Worm (Caenorhabditis elegans) whole organism, L2 larva: ENCODE measurements around the gene ddx-19.

Experiments
- C34F6.9 ChIP-seq: fragments of 150-350 bp; optimal IDR thresholded peaks from 2 replicates; lab custom pipeline; 2014; ENCODE audit warnings: missing biosample characterization, missing genetic modification characterization
- F13H6.1 ChIP-seq: sonication (generic microtip); optimal IDR thresholded peaks from 2 replicates; lab custom pipeline; 2016; ENCODE audit warnings: missing genetic modification characterization, missing compliant biosample characterization
- R02D3.7 ChIP-seq: fragments of 150-350 bp; optimal IDR thresholded peaks from 2 replicates; lab custom pipeline; 2014; ENCODE audit warnings: missing biosample characterization, missing genetic modification characterization
- Y55F3AM.14 ChIP-seq: fragments of 200-800 bp; sonication (Bioruptor generic); optimal IDR thresholded peaks from 2 replicates; lab custom pipeline; 2018; ENCODE audit warnings: mild to moderate bottlenecking, missing genetic modification characterization, missing compliant biosample characterization
- ZK546.5 ChIP-seq: sonication (generic microtip); optimal IDR thresholded peaks from 2 replicates; lab custom pipeline; 2017; ENCODE audit warnings: missing biosample characterization, missing genetic modification characterization
- aly-2 ChIP-seq: fragments of 150-350 bp; optimal IDR thresholded peaks from 2 replicates; lab custom pipeline; 2014; ENCODE audit warnings: missing biosample characterization, missing genetic modification characterization
- ama-1 ChIP-seq: fragments of 150-350 bp; optimal IDR thresholded peaks from 2 replicates; lab custom pipeline; 2018; ENCODE audit warnings: inconsistent platforms
- blmp-1 ChIP-seq: sonication (generic microtip); optimal IDR thresholded peaks from 2 replicates; lab custom pipeline; 2017; ENCODE audit warnings: missing genetic modification characterization, mild to moderate bottlenecking, missing compliant biosample characterization, antibody characterized with exemption, moderate library complexity; ENCODE audit not compliant: insufficient read depth
- ceh-16 ChIP-seq: fragments of 150-350 bp; optimal IDR thresholded peaks from 2 replicates; lab custom pipeline; 2014; ENCODE audit warnings: missing biosample characterization, missing genetic modification characterization
- ceh-82 ChIP-seq: fragments of 150-350 bp; optimal IDR thresholded peaks from 2 replicates; lab custom pipeline; 2014; ENCODE audit warnings: missing biosample characterization, missing genetic modification characterization
- dmd-4 ChIP-seq: sonication (generic microtip); optimal IDR thresholded peaks from 2 replicates; lab custom pipeline; 2017; ENCODE audit warnings: missing biosample characterization, missing genetic modification characterization
- egl-27 ChIP-seq: sonication (generic microtip); optimal IDR thresholded peaks from 3 replicates; lab custom pipeline; 2017; ENCODE audit warnings: missing biosample characterization, missing genetic modification reagents, missing genetic modification characterization
- elt-1 ChIP-seq: fragments of 150-350 bp; optimal IDR thresholded peaks from 2 replicates; lab custom pipeline; 2014; ENCODE audit warnings: missing biosample characterization, missing genetic modification characterization
- fos-1 ChIP-seq: fragments of 150-350 bp; optimal IDR thresholded peaks from 2 replicates; lab custom pipeline; 2014; ENCODE audit warnings: missing biosample characterization, missing genetic modification characterization
- lin-11 ChIP-seq: fragments of 150-350 bp; sonication (generic microtip); optimal IDR thresholded peaks from 2 replicates; lab custom pipeline; 2014; ENCODE audit warnings: missing biosample characterization, missing genetic modification characterization, inconsistent platforms, mixed read lengths
- lin-13 ChIP-seq: fragments of 150-350 bp; optimal IDR thresholded peaks from 2 replicates; lab custom pipeline; 2014; ENCODE audit warnings: missing biosample characterization, missing genetic modification reagents, missing genetic modification characterization
- lin-39 ChIP-seq: fragments of 150-350 bp; optimal IDR thresholded peaks from 2 replicates; lab custom pipeline; 2014; ENCODE audit warnings: missing biosample characterization, missing genetic modification reagents, missing genetic modification characterization
- lsy-2 ChIP-seq, 2 experiments: fragments of 150-350 bp in 1 of 2; sonication (generic microtip) in 1 of 2; optimal IDR thresholded peaks; 2 replicates each; lab custom pipeline; 2014 to 2017; ENCODE audit warnings: missing biosample characterization in 2 of 2, missing genetic modification characterization in 2 of 2
- mbf-1 ChIP-seq: sonication (generic microtip); optimal IDR thresholded peaks from 2 replicates; lab custom pipeline; 2017; ENCODE audit warnings: missing biosample characterization, missing genetic modification characterization
- mdl-1 ChIP-seq, 2 experiments: fragments of 150-350 bp in 1 of 2; sonication (generic microtip) in 1 of 2; optimal IDR thresholded peaks; 2 replicates each; lab custom pipeline; 2017; ENCODE audit warnings: missing biosample characterization in 2 of 2, missing genetic modification characterization in 2 of 2
- nhr-10 ChIP-seq: sonication (generic microtip); optimal IDR thresholded peaks from 2 replicates; lab custom pipeline; 2017; ENCODE audit warnings: missing biosample characterization, missing genetic modification characterization
- nhr-11 ChIP-seq: fragments of 150-350 bp; optimal IDR thresholded peaks from 2 replicates; lab custom pipeline; 2014; ENCODE audit warnings: missing biosample characterization, missing genetic modification characterization
- nhr-12 ChIP-seq: fragments of 150-350 bp; optimal IDR thresholded peaks from 2 replicates; lab custom pipeline; 2014; ENCODE audit warnings: missing biosample characterization, missing genetic modification characterization
- nhr-129 ChIP-seq: fragments of 150-350 bp; optimal IDR thresholded peaks from 2 replicates; lab custom pipeline; 2014; ENCODE audit warnings: missing biosample characterization, missing genetic modification characterization
- nhr-23 ChIP-seq: fragments of 150-350 bp; optimal IDR thresholded peaks from 2 replicates; lab custom pipeline; 2014; ENCODE audit warnings: missing biosample characterization, missing genetic modification reagents, missing genetic modification characterization
- nhr-237 ChIP-seq: fragments of 150-350 bp; optimal IDR thresholded peaks from 2 replicates; lab custom pipeline; 2014; ENCODE audit warnings: missing biosample characterization, missing genetic modification characterization
- nhr-25 ChIP-seq: fragments of 150-350 bp; sonication (generic microtip); optimal IDR thresholded peaks from 3 replicates; lab custom pipeline; 2014; ENCODE audit warnings: missing biosample characterization, missing genetic modification characterization
- nhr-6 ChIP-seq: fragments of 150-350 bp; optimal IDR thresholded peaks from 2 replicates; lab custom pipeline; 2014; ENCODE audit warnings: missing biosample characterization, missing genetic modification characterization
- peb-1 ChIP-seq: fragments of 150-350 bp; optimal IDR thresholded peaks from 2 replicates; lab custom pipeline; 2014; ENCODE audit warnings: missing biosample characterization, missing genetic modification characterization
- sem-4 ChIP-seq: fragments of 150-350 bp; optimal IDR thresholded peaks from 2 replicates; lab custom pipeline; 2014; ENCODE audit warnings: missing biosample characterization, missing genetic modification reagents, missing genetic modification characterization
- skn-1 ChIP-seq: sonication (generic microtip); optimal IDR thresholded peaks from 2 replicates; lab custom pipeline; 2017; ENCODE audit warnings: missing biosample characterization, missing genetic modification characterization
- sma-9 ChIP-seq, 2 experiments: fragments of 150-350 bp in 1 of 2; sonication (generic microtip) in 1 of 2; optimal IDR thresholded peaks; 2 replicates each; lab custom pipeline; 2014 to 2016; ENCODE audit warnings: missing genetic modification characterization in 2 of 2, mild to moderate bottlenecking in 1 of 2, missing biosample characterization in 1 of 2, missing compliant biosample characterization in 1 of 2, missing genetic modification reagents in 1 of 2, moderate library complexity in 1 of 2
- snpc-4 ChIP-seq: fragments of 150-350 bp; optimal IDR thresholded peaks from 2 replicates; lab custom pipeline; 2014; ENCODE audit warnings: missing biosample characterization, missing genetic modification characterization
- unc-39 ChIP-seq: fragments of 150-350 bp; optimal IDR thresholded peaks from 2 replicates; lab custom pipeline; 2014; ENCODE audit warnings: missing biosample characterization, missing genetic modification characterization
- unc-55 ChIP-seq: fragments of 150-350 bp; sonication (generic microtip); optimal IDR thresholded peaks from 3 replicates; lab custom pipeline; 2014; ENCODE audit warnings: missing biosample characterization, missing genetic modification reagents, missing genetic modification characterization
- ztf-1 ChIP-seq: fragments of 200-800 bp; sonication (Bioruptor generic); conservative IDR thresholded peaks from 2 replicates; pipeline ENCODE4 v1.3.6; 2022; ENCODE audit warnings: missing genetic modification characterization, missing compliant biosample characterization
- ztf-4 ChIP-seq: fragments of 150-350 bp; optimal IDR thresholded peaks from 2 replicates; lab custom pipeline; 2014; ENCODE audit warnings: missing biosample characterization, missing genetic modification characterization

The ddx-19 gene

DNA sequence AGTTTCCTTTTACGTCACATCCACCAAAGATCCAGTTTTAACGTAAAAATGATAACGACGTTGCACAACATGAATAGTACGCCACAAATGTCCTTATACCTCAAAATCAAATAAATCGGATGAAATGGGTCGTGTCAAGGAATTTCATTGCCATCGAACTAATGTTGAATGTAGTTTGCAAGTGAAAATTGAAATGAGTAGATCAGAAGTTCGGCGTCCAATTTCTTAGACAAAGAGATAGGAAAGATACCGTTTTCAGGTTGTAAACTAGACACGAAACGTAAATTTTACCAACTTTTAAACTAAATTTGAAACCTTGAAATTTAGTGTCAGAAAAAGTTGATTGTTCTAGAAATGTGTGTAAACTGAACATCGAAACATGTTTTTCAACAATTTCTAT is 29.8 kb upstream of the ddx-19 start:
- TF ChIP-seq nhr-25 (tag; lab: Kevin White, UChicago) = peak; percentile 33
- TF ChIP-seq R02D3.7 (tag; lab: Kevin White, UChicago) = no peak

DNA sequence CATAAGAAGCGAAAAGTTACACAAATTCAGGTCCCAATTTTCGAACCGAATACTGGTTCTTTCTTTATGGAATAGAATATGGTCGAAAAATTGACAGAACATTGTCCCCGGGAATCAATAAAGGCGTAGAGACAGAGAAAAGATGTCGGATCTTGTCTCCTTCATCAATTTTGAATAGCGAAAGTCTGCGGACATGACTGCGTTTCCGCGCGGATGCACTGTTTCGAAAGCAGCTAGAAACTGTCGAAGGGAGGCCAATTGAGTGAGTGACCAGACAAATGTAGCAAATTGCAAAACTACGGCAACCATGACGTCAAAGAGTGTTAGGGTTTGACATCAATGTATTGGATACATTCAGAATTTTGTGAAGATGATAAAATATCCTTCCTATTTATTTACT is 28.2 kb upstream of the ddx-19 start:
- TF ChIP-seq fos-1 (tag; lab: Kevin White, UChicago) (no peak), F13H6.1 (no peak), nhr-6 (tag; lab: Kevin White, UChicago) (no peak), skn-1 (tag; lab: Kevin White, UChicago) (no peak), aly-2 (tag; lab: Kevin White, UChicago) (no peak), ztf-4 (tag; lab: Kevin White, UChicago) (no peak), ZK546.5 (tag; lab: Kevin White, UChicago) (no peak), unc-55 (GFP tag; lab: Kevin White, UChicago) (no peak), ztf-1 (GFP tag; lab: Robert Waterston, UW) (no peak), mbf-1 (tag; lab: Kevin White, UChicago) (no peak), nhr-11 (no peak), ama-1 (lab: Kevin White, UChicago) (no peak), mdl-1 (tag; optimal IDR thresholded peaks at IDR 0.05; lab: Kevin White, UChicago) (no peak), dmd-4 (tag; lab: Kevin White, UChicago) (no peak), lin-39 (tag; lab: Kevin White, UChicago) (no peak)

DNA sequence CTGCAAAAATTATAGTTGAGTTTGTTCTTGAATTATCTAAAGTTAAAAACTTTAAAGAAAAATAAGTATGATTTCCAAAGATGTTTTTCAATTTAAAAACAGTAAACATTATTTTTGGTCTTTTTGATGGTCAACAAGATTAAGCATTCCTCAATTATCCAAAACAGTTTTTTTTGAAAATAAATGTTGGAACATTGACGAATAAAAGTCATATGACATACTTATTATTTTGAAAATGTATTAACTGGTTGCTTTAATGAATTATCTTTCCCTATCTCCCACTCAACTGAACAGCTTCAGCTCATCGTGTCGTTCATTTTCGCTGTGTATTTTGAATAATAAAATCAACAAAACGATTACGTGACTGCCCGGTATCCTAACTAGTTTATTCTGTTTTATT is 27.6 kb upstream of the ddx-19 start:
- TF ChIP-seq dmd-4 (tag; lab: Kevin White, UChicago) (no peak), ztf-4 (tag; lab: Kevin White, UChicago) (no peak), lin-11 (no peak), sma-9 (GFP tag; optimal IDR thresholded peaks at IDR 0.05; lab: Kevin White, UChicago) (no peak), sma-9 (tag; optimal IDR thresholded peaks at IDR 0.05; lab: Kevin White, UChicago) (no peak), Y55F3AM.14 (GFP tag; lab: Kevin White, UChicago) (no peak), ama-1 (lab: Kevin White, UChicago) (no peak), nhr-25 (tag; lab: Kevin White, UChicago) (no peak), F13H6.1 (no peak), mbf-1 (tag; lab: Kevin White, UChicago) (no peak), elt-1 (tag; lab: Kevin White, UChicago) (no peak), fos-1 (tag; lab: Kevin White, UChicago) (no peak), nhr-23 (tag; lab: Kevin White, UChicago) (no peak), nhr-11 (no peak), blmp-1 (tag; lab: Kevin White, UChicago) (no peak), skn-1 (tag; lab: Kevin White, UChicago) (no peak), ZK546.5 (tag; lab: Kevin White, UChicago) (no peak), aly-2 (tag; lab: Kevin White, UChicago) (no peak), unc-55 (GFP tag; lab: Kevin White, UChicago) (no peak), egl-27 (no peak), ztf-1 (GFP tag; lab: Robert Waterston, UW) (no peak)
- TF ChIP-seq, all 48 proteins: peak for 0

DNA sequence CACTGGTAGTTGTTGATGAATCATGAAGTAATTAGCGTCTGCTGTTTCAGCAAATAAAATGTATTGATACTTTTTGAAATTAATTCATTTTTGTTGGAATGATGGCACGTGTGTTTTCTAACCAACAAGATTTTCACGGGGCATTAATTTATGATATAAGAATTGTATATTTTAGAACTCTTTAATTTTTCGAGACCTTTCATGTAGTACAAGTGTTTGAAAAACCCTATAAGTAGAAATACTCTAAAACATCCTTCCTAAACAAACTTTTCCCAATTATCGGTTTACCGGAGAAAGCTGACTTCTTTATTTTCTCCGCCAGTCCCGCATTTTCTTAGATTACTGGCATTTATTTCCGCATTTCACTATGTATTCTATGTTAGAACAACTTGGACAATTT is 25.1 kb upstream of the ddx-19 start, which contains the start of gene snb-6:
TSS of gene snb-6 (minus strand) at position 101 of the 400 bp plus-strand sequence.
- TF ChIP-seq ceh-16 (tag; lab: Kevin White, UChicago) = no peak
- TF ChIP-seq ceh-82 (tag; lab: Kevin White, UChicago) = no peak
- no peak for TF ChIP-seq lin-39 (tag; lab: Kevin White, UChicago)
- no peak for TF ChIP-seq nhr-23 (tag; lab: Kevin White, UChicago)
- TF ChIP-seq lin-13 (GFP tag; lab: Kevin White, UChicago) = no peak
- TF ChIP-seq lsy-2 (tag; optimal IDR thresholded peaks at IDR 0.05; lab: Kevin White, UChicago) = no peak
- TF ChIP-seq C34F6.9 (tag; lab: Kevin White, UChicago) = no peak

DNA sequence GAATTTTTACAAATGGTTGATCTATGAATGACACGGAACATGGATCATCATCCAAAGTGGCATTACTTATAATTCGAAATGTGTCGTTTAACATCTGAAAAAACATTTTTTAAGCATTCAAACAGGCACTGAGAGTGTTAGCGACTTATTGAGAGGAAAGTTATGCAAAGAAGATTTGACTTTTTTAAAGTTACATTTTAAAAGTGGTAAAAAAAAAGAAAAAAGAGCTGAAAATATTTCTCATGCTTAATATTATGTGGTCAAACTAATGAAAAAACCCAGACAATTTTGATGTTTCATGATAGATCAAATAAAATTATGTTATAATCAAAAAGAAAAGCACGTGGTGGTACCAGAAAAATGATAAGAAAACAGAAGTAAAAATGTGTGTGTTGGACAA is 19.6 kb upstream of the ddx-19 start, which contains the start of gene npr-20:
TSS of gene npr-20 (minus strand) at position 101 of the 400 bp plus-strand sequence.
- no peak for TF ChIP-seq peb-1
- no peak for TF ChIP-seq C34F6.9 (tag; lab: Kevin White, UChicago)
- TF ChIP-seq unc-39 (tag; lab: Kevin White, UChicago) = no peak
- TF ChIP-seq nhr-23 (tag; lab: Kevin White, UChicago) = no peak
- TF ChIP-seq snpc-4 (tag; lab: Kevin White, UChicago) = no peak
- no peak for TF ChIP-seq nhr-10 (tag; lab: Kevin White, UChicago)
- no peak for TF ChIP-seq aly-2 (tag; lab: Kevin White, UChicago)
- TF ChIP-seq dmd-4 (tag; lab: Kevin White, UChicago) = no peak
- no peak for TF ChIP-seq nhr-237 (tag; lab: Kevin White, UChicago)
- TF ChIP-seq nhr-129 = no peak
- TF ChIP-seq nhr-12 (tag; lab: Kevin White, UChicago) = no peak
- no peak for TF ChIP-seq F13H6.1
- TF ChIP-seq sem-4 (tag; lab: Kevin White, UChicago) = no peak
- TF ChIP-seq lin-39 (tag; lab: Kevin White, UChicago) = no peak
- no peak for TF ChIP-seq lsy-2 (tag; optimal IDR thresholded peaks at IDR 0.05; lab: Kevin White, UChicago)
- TF ChIP-seq ZK546.5 (tag; lab: Kevin White, UChicago) = no peak
- no peak for TF ChIP-seq mdl-1 (tag; optimal IDR thresholded peaks at IDR 0.05; lab: Kevin White, UChicago)
- TF ChIP-seq lin-13 (GFP tag; lab: Kevin White, UChicago) = no peak
- TF ChIP-seq lin-11 = no peak
- TF ChIP-seq, all 48 proteins: peak for 0
